Worm (Caenorhabditis elegans): ENCODE data around the gene M02B7.7.

Gene M02B7.7

DNA sequence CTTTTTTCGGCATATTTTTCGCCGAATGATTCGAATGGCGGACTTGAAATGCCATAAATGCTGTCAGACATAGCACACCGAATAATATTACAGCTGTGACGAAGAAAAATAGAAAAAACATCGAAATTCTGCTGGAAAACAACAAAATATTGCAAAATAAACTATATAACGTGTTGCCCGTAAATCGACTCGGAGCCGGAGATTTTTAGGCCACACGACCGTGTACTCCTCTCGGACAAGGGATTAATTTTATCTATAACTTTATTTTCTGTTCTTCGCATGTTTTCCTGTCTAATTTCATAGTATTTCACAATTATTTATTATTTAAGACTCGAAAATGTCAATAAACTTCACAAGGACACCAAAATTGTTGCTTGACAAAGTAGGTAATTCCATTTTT lies 3.7 kb downstream of the M02B7.7 start, which contains the start of the genes algn-14 and M02B7.2:
Gene algn-14 (minus strand): TSS at position 175 of the 400 bp plus-strand sequence.
Gene M02B7.2 (plus strand): TSS at position 330 of the 400 bp plus-strand sequence.
- TF ChIP-seq ama-1 (optimal IDR thresholded peaks at IDR 0.05), result no peak
- no peak for TF ChIP-seq tbx-2 (tag; optimal IDR thresholded peaks at IDR 0.05)
- TF ChIP-seq daf-12 (tag; optimal IDR thresholded peaks at IDR 0.05), result no peak
- peak; percentile 5 for TF ChIP-seq ceh-28 (tag; optimal IDR thresholded peaks at IDR 0.05)
- no peak for TF ChIP-seq elt-1 (tag; optimal IDR thresholded peaks at IDR 0.05)
- TF ChIP-seq nhr-67 (tag; optimal IDR thresholded peaks at IDR 0.05), result no peak
- no peak for TF ChIP-seq nhr-28 (tag; optimal IDR thresholded peaks at IDR 0.05)
- peak; percentile 9 for TF ChIP-seq lin-39 (tag; optimal IDR thresholded peaks at IDR 0.05)
- no peak for TF ChIP-seq ceh-16 (tag; optimal IDR thresholded peaks at IDR 0.05)
- no peak for TF ChIP-seq fkh-10 (GFP tag; optimal IDR thresholded peaks at IDR 0.05)
- no peak for TF ChIP-seq egl-5 (tag; optimal IDR thresholded peaks at IDR 0.05)
- no peak for TF ChIP-seq unc-62 (GFP tag; optimal IDR thresholded peaks at IDR 0.05)
- TF ChIP-seq ztf-4 (tag; optimal IDR thresholded peaks at IDR 0.05), result no peak
- TF ChIP-seq nfya-1 (tag; optimal IDR thresholded peaks at IDR 0.05; ENCODE audit: insufficient read depth), result peak; percentile 42
- TF ChIP-seq nhr-43 (tag; optimal IDR thresholded peaks at IDR 0.05; ENCODE audit: poor library complexity, severe bottlenecking), result peak; percentile 88
- TF ChIP-seq pha-4 (tag; optimal IDR thresholded peaks at IDR 0.05), result peak; percentile 66
- TF ChIP-seq pqm-1 (tag; optimal IDR thresholded peaks at IDR 0.05), result no peak
- peak; percentile 30 for TF ChIP-seq hmg-11 (tag; optimal IDR thresholded peaks at IDR 0.05)
- TF ChIP-seq nhr-237 (tag; optimal IDR thresholded peaks at IDR 0.05), result no peak
- no peak for TF ChIP-seq nhr-76 (tag; optimal IDR thresholded peaks at IDR 0.05)
- TF ChIP-seq nhr-25 (tag; optimal IDR thresholded peaks at IDR 0.05), result no peak
- peak; percentile 92 for TF ChIP-seq R02D3.7 (tag; optimal IDR thresholded peaks at IDR 0.05)
- TF ChIP-seq mdl-1 (tag; optimal IDR thresholded peaks at IDR 0.05), result no peak
- no peak for TF ChIP-seq aly-2 (tag; optimal IDR thresholded peaks at IDR 0.05)
- no peak for TF ChIP-seq unc-39 (tag; optimal IDR thresholded peaks at IDR 0.05)
- peak; percentile 74 for TF ChIP-seq lin-15B (tag; optimal IDR thresholded peaks at IDR 0.05)
- TF ChIP-seq ztf-11 (tag; optimal IDR thresholded peaks at IDR 0.05), result no peak
- TF ChIP-seq nhr-77 (tag; optimal IDR thresholded peaks at IDR 0.05), result no peak
- TF ChIP-seq fkh-2 (tag; optimal IDR thresholded peaks at IDR 0.05), result no peak
- TF ChIP-seq ceh-9 (tag; optimal IDR thresholded peaks at IDR 0.05), result no peak
- no peak for TF ChIP-seq ceh-82 (tag; optimal IDR thresholded peaks at IDR 0.05)
- TF ChIP-seq nhr-11 (tag; optimal IDR thresholded peaks at IDR 0.05), result no peak
- TF ChIP-seq fos-1 (tag; optimal IDR thresholded peaks at IDR 0.05), result no peak
- TF ChIP-seq ZK546.5 (tag; optimal IDR thresholded peaks at IDR 0.05), result no peak
- TF ChIP-seq mml-1 (tag; optimal IDR thresholded peaks at IDR 0.05), result no peak
- peak; percentile 42 for TF ChIP-seq nhr-23 (tag; optimal IDR thresholded peaks at IDR 0.05)
- no peak for TF ChIP-seq sea-2 (GFP tag; optimal IDR thresholded peaks at IDR 0.05)
- no peak for TF ChIP-seq eor-1 (tag; optimal IDR thresholded peaks at IDR 0.05)
- no peak for TF ChIP-seq skn-1 (tag; optimal IDR thresholded peaks at IDR 0.05)
- peak; percentile 19 for TF ChIP-seq lsy-12 (tag; optimal IDR thresholded peaks at IDR 0.05)
- peak; percentile 22 for TF ChIP-seq jun-1 (tag; optimal IDR thresholded peaks at IDR 0.05)
- no peak for TF ChIP-seq elt-3 (tag; optimal IDR thresholded peaks at IDR 0.05)
- no peak for TF ChIP-seq nhr-12 (tag; optimal IDR thresholded peaks at IDR 0.05)
- no peak for TF ChIP-seq egl-27 (tag; optimal IDR thresholded peaks at IDR 0.05)
- TF ChIP-seq zag-1 (tag; optimal IDR thresholded peaks at IDR 0.05), result no peak
- peak; percentile 70 for TF ChIP-seq snpc-4 (tag; optimal IDR thresholded peaks at IDR 0.05)
- peak; percentile 47 for TF ChIP-seq elt-2 (tag; optimal IDR thresholded peaks at IDR 0.05)

DNA sequence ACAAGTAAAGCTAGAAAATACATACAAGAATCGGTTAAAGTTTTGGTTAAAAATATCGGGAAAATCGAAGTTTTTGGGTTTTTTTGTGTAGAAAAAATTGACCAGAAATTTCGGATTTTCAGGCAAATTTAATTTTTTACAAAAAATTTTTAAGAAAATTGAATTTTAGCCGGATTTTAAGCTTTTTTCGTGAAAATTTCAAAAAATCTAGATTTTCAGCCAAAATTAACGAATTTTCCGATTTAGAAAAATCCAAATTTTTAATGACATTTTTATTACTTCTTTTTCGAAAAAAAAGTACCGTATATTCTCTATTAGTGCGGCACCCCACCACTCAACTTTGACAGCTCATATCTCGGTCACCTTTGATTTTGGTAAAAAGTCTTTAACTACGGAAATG lies 6.0 kb downstream of the M02B7.7 start, which contains the start of gene osm-3:
Gene osm-3 (minus strand): TSS at position 101 of the 400 bp plus-strand sequence.
- TF ChIP-seq fkh-10 (GFP tag; optimal IDR thresholded peaks at IDR 0.05), result no peak

Measured in whole organism, L3 larva.